Fruit fly (Drosophila melanogaster) whole organism, embryonic: ENCODE data around the gene Jhbp11.

Source experiments
- CG15601 ChIP-seq: fragments of 200-800 bp; sonication (Bioruptor generic); optimal IDR thresholded peaks from 3 replicates; lab custom pipeline; 2019; ENCODE audit warnings: missing biosample characterization, mild to moderate bottlenecking, missing genetic modification characterization, moderate library complexity
- CG30020 ChIP-seq: fragments of 200-800 bp; optimal IDR thresholded peaks from 2 replicates; lab custom pipeline; 2019; ENCODE audit warnings: missing biosample characterization, mild to moderate bottlenecking, missing genetic modification characterization, moderate library complexity
- CG8478 ChIP-seq: fragments of >200 bp; optimal IDR thresholded peaks from 2 replicates; lab custom pipeline; 2018
- CoRest ChIP-seq: fragments of 200-800 bp; sonication (Bioruptor generic); optimal IDR thresholded peaks from 3 replicates; lab custom pipeline; 2018; ENCODE audit warnings: missing biosample characterization, mild to moderate bottlenecking, missing genetic modification characterization, moderate library complexity
- Dbx ChIP-seq: fragments of 200-800 bp; sonication (Bioruptor generic); IDR thresholded peaks from 3 replicates; pipeline ENCODE4 v1.3.6; 2022; ENCODE audit warnings: missing biosample characterization, missing genetic modification characterization
- Hr3 ChIP-seq: fragments of 200-800 bp; sonication (Bioruptor generic); optimal IDR thresholded peaks from 3 replicates; lab custom pipeline; 2016; ENCODE audit warnings: missing biosample characterization, missing genetic modification characterization
- Hr78 ChIP-seq, 2 experiments: fragments of 200-800 bp in 1 of 2; fragments of >200 bp in 1 of 2; sonication (Bioruptor generic) in 1 of 2; optimal IDR thresholded peaks; 2 replicates each; lab custom pipeline; 2017 to 2019; ENCODE audit warnings: missing biosample characterization in 2 of 2, missing genetic modification characterization in 2 of 2, mild to moderate bottlenecking in 1 of 2, moderate library complexity in 1 of 2
- Med ChIP-seq: fragments of 200-800 bp; sonication (Bioruptor generic); peaks from one replicate; lab custom pipeline; 2016; ENCODE audit warnings: missing biosample characterization, missing genetic modification characterization, mild to moderate bottlenecking, inconsistent platforms, moderate library complexity
- Side ChIP-seq: fragments of 200-800 bp; sonication (Bioruptor generic); optimal IDR thresholded peaks from 2 replicates; lab custom pipeline; 2016; ENCODE audit warnings: missing biosample characterization, missing genetic modification characterization
- br ChIP-seq: fragments of >200 bp; optimal IDR thresholded peaks from 2 replicates; lab custom pipeline; 2017
- exex ChIP-seq: fragments of 200-800 bp; sonication (Bioruptor generic); optimal IDR thresholded peaks from 4 replicates; lab custom pipeline; 2018; ENCODE audit warnings: missing biosample characterization, mild to moderate bottlenecking, missing genetic modification characterization, moderate library complexity
- mld ChIP-seq: fragments of 200-800 bp; sonication (Bioruptor generic); IDR thresholded peaks from 3 replicates; pipeline ENCODE4 v1.3.6; 2022; ENCODE audit warnings: missing biosample characterization, missing genetic modification characterization; ENCODE audit not compliant: partially characterized antibody
- odd ChIP-seq: fragments of 200-800 bp; sonication (Bioruptor generic); optimal IDR thresholded peaks from 2 replicates; lab custom pipeline; 2017; ENCODE audit warnings: missing biosample characterization, mild to moderate bottlenecking, missing genetic modification characterization

DNA sequence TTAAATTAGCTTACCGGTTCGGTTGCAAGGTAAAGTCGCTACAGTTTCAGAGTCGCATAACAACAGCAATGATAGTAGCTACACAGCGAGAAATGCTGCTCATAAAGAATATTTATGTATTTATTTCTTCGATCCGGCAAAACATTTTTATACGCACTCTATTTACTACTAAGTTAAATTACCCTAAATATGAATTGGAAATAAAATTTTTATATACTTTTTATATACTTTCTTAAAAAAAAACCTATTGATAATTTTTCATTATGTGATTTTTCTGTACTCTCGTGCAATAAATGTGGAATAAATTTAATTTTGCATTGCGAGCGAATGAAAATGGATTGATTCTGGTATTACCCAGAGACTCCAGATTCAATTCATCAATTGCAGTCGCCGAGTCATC, at the start of gene Jhbp11:
- TF ChIP-seq exex (tag; lab: Kevin White, UChicago) (no peak), Hr78 (GFP tag; optimal IDR thresholded peaks at IDR 0.05; lab: Kevin White, UChicago) (no peak), CG15601 (no peak), CG30020 (tag; lab: Kevin White, UChicago) (no peak), odd (no peak), Side (no peak), Dbx (GFP tag; lab: Robert Waterston, UW) (no peak), CoRest (no peak), Hr3 (GFP tag; lab: Kevin White, UChicago) (no peak), mld (GFP tag; lab: Robert Waterston, UW) (no peak), CG8478 (lab: Kevin White, UChicago) (no peak), br (lab: Kevin White, UChicago) (no peak), Med (GFP tag; lab: Kevin White, UChicago) (no peak)
